Fruit fly (Drosophila melanogaster) whole organism, embryonic: ENCODE results near the gene Erk7.

Experiments
- Abd-B ChIP-seq: fragments of 200-800 bp; sonication (Bioruptor generic); optimal IDR thresholded peaks from 2 replicates; lab custom pipeline; 2018; ENCODE audit warnings: missing biosample characterization, mild to moderate bottlenecking, missing genetic modification characterization, moderate library complexity
- Ada2b ChIP-seq: fragments of 200-800 bp; sonication (Bioruptor generic); IDR thresholded peaks from 2 replicates; pipeline ENCODE4 v1.3.6; 2022; ENCODE audit warnings: missing biosample characterization, missing genetic modification characterization
- BtbVII ChIP-seq: fragments of 200-800 bp; sonication (Bioruptor generic); optimal IDR thresholded peaks from 3 replicates; lab custom pipeline; 2017; ENCODE audit warnings: missing biosample characterization, mild to moderate bottlenecking, missing genetic modification characterization
- CG10267 ChIP-seq: fragments of 200-800 bp; sonication (Bioruptor generic); optimal IDR thresholded peaks from 2 replicates; lab custom pipeline; 2018; ENCODE audit warnings: missing biosample characterization, mild to moderate bottlenecking, missing genetic modification characterization, moderate library complexity
- CG10543 ChIP-seq: fragments of 200-800 bp; sonication (Bioruptor generic); optimal IDR thresholded peaks from 3 replicates; lab custom pipeline; 2017; ENCODE audit warnings: missing biosample characterization, mild to moderate bottlenecking, missing genetic modification characterization, moderate library complexity
- CG11696 ChIP-seq: fragments of 200-800 bp; sonication (Bioruptor generic); IDR thresholded peaks from 2 replicates; pipeline ENCODE4 v1.3.6; 2022; ENCODE audit warnings: missing biosample characterization, missing genetic modification characterization
- CG13296 ChIP-seq: fragments of 200-800 bp; sonication (Bioruptor generic); optimal IDR thresholded peaks from 3 replicates; lab custom pipeline; 2018; ENCODE audit warnings: missing biosample characterization, mild to moderate bottlenecking, missing genetic modification characterization
- CG14441 ChIP-seq: fragments of 200-800 bp; sonication (Bioruptor generic); IDR thresholded peaks from 2 replicates; pipeline ENCODE4 v1.3.6; 2022; ENCODE audit warnings: missing biosample characterization, missing genetic modification characterization
- CG17612 ChIP-seq: fragments of 200-800 bp; sonication (Bioruptor generic); IDR thresholded peaks from 2 replicates; pipeline ENCODE4 v1.3.6; 2022; ENCODE audit warnings: missing biosample characterization, missing genetic modification characterization
- CG17829 ChIP-seq: fragments of 200-800 bp; optimal IDR thresholded peaks from 2 replicates; lab custom pipeline; 2019; ENCODE audit warnings: missing biosample characterization, mild to moderate bottlenecking, missing genetic modification characterization, moderate library complexity
- CG31224 ChIP-seq: fragments of 200-800 bp; sonication (Bioruptor generic); IDR thresholded peaks from 2 replicates; pipeline ENCODE4 v1.3.6; 2022; ENCODE audit warnings: missing biosample characterization, missing genetic modification characterization
- CG42726 ChIP-seq: fragments of 200-800 bp; sonication (Bioruptor generic); IDR thresholded peaks from 2 replicates; pipeline ENCODE4 v1.3.6; 2022; ENCODE audit warnings: missing biosample characterization, missing genetic modification characterization; ENCODE audit not compliant: partially characterized antibody
- CG4404 ChIP-seq: fragments of 200-800 bp; sonication (Bioruptor generic); IDR thresholded peaks from 2 replicates; pipeline ENCODE4 v1.3.6; 2022; ENCODE audit warnings: missing biosample characterization, missing genetic modification characterization
- CG5953 ChIP-seq: fragments of 200-800 bp; sonication (Bioruptor generic); IDR thresholded peaks from 2 replicates; pipeline ENCODE4 v1.3.6; 2022; ENCODE audit warnings: missing biosample characterization, missing genetic modification characterization
- CG7271 ChIP-seq: fragments of 200-800 bp; sonication (Bioruptor generic); optimal IDR thresholded peaks from 2 replicates; lab custom pipeline; 2018; ENCODE audit warnings: missing biosample characterization, mild to moderate bottlenecking, missing genetic modification characterization, moderate library complexity
- CG8924 ChIP-seq: fragments of 200-800 bp; optimal IDR thresholded peaks from 3 replicates; lab custom pipeline; 2019; ENCODE audit warnings: missing biosample characterization, mild to moderate bottlenecking, missing genetic modification characterization, moderate library complexity
- CG9817 ChIP-seq: fragments of 200-800 bp; sonication (Bioruptor generic); optimal IDR thresholded peaks from 2 replicates; lab custom pipeline; 2018; ENCODE audit warnings: missing biosample characterization, mild to moderate bottlenecking, missing genetic modification characterization, moderate library complexity
- Dek ChIP-seq: fragments of 200-800 bp; sonication (Bioruptor generic); optimal IDR thresholded peaks from 3 replicates; lab custom pipeline; 2019; ENCODE audit warnings: missing biosample characterization, mild to moderate bottlenecking, missing genetic modification characterization, moderate library complexity
- Drgx ChIP-seq: fragments of 200-800 bp; sonication (Bioruptor generic); IDR thresholded peaks from 2 replicates; pipeline ENCODE4 v1.3.6; 2022; ENCODE audit warnings: missing biosample characterization, missing genetic modification characterization
- E2f1 ChIP-seq: fragments of 200-800 bp; sonication (Bioruptor generic); IDR thresholded peaks from 2 replicates; pipeline ENCODE4 v1.3.6; 2022; ENCODE audit warnings: missing biosample characterization, missing genetic modification characterization
- Ets65A ChIP-seq: fragments of 200-800 bp; sonication (Bioruptor generic); peaks from one replicate; lab custom pipeline; 2016; ENCODE audit warnings: missing biosample characterization, missing genetic modification characterization
- Fer2 ChIP-seq: fragments of 200-800 bp; sonication (Bioruptor generic); optimal IDR thresholded peaks from 2 replicates; lab custom pipeline; 2018; ENCODE audit warnings: missing biosample characterization, mild to moderate bottlenecking, missing genetic modification characterization, moderate library complexity
- Gug ChIP-seq: fragments of 200-800 bp; sonication (Bioruptor generic); IDR thresholded peaks from 4 replicates; pipeline ENCODE4 v1.3.6; 2022; ENCODE audit warnings: missing biosample characterization, missing genetic modification characterization
- Hr51 ChIP-seq, 2 experiments: fragments of 200-800 bp; sonication (Bioruptor generic); optimal IDR thresholded peaks; 2 replicates in 1 of 2; 3 replicates in 1 of 2; lab custom pipeline; 2016 to 2018; ENCODE audit warnings: missing biosample characterization in 2 of 2, missing genetic modification characterization in 2 of 2, mild to moderate bottlenecking in 1 of 2, moderate library complexity in 1 of 2
- Med ChIP-seq: fragments of 200-800 bp; sonication (Bioruptor generic); peaks from one replicate; lab custom pipeline; 2016; ENCODE audit warnings: missing biosample characterization, missing genetic modification characterization, mild to moderate bottlenecking, inconsistent platforms, moderate library complexity
- Meics ChIP-seq: fragments of 200-800 bp; sonication (Bioruptor generic); optimal IDR thresholded peaks from 2 replicates; lab custom pipeline; 2017; ENCODE audit warnings: missing biosample characterization, mild to moderate bottlenecking, missing genetic modification characterization
- Mes4 ChIP-seq: fragments of 200-800 bp; sonication (Bioruptor generic); optimal IDR thresholded peaks from 2 replicates; lab custom pipeline; 2016; ENCODE audit warnings: missing biosample characterization, missing genetic modification characterization
- TFAM ChIP-seq: fragments of 200-800 bp; sonication (Bioruptor generic); optimal IDR thresholded peaks from 2 replicates; lab custom pipeline; 2017; ENCODE audit warnings: missing biosample characterization, missing genetic modification characterization, inconsistent platforms
- Trl ChIP-seq, 3 experiments: fragments of >200 bp in 2 of 3; fragments of 200-800 bp in 1 of 3; sonication (Bioruptor generic) in 1 of 3; optimal IDR thresholded peaks; 2 replicates in 1 of 3; 3 replicates in 2 of 3; lab custom pipeline; 2016 to 2017; ENCODE audit warnings: missing biosample characterization in 1 of 3, missing genetic modification characterization in 1 of 3
- az2 ChIP-seq: fragments of 200-800 bp; sonication (Bioruptor generic); optimal IDR thresholded peaks from 3 replicates; lab custom pipeline; 2016; ENCODE audit warnings: missing biosample characterization, missing genetic modification characterization
- ci ChIP-seq: fragments of 200-800 bp; sonication (Bioruptor generic); IDR thresholded peaks from 3 replicates; pipeline ENCODE4 v1.3.6; 2022; ENCODE audit warnings: missing biosample characterization, missing genetic modification characterization
- dati ChIP-seq: fragments of 200-800 bp; sonication (Bioruptor generic); IDR thresholded peaks from 2 replicates; pipeline ENCODE4 v1.3.6; 2022; ENCODE audit warnings: missing biosample characterization, missing genetic modification characterization
- dimm ChIP-seq: fragments of 200-800 bp; sonication (Bioruptor generic); IDR thresholded peaks from 2 replicates; pipeline ENCODE4 v1.3.6; 2022; ENCODE audit warnings: missing biosample characterization, missing genetic modification characterization
- dpn ChIP-seq, 2 experiments: fragments of 200-800 bp; sonication (Bioruptor generic); optimal IDR thresholded peaks; 3 replicates each; lab custom pipeline; 2016; ENCODE audit warnings: missing biosample characterization in 2 of 2, missing genetic modification characterization in 2 of 2
- esg ChIP-seq: fragments of 200-800 bp; sonication (Bioruptor generic); conservative IDR thresholded peaks from 2 replicates; pipeline ENCODE4 v1.3.6; 2022; ENCODE audit warnings: missing biosample characterization, missing genetic modification characterization
- hb ChIP-seq: fragments of 200-800 bp; sonication (Bioruptor generic); IDR thresholded peaks from 3 replicates; pipeline ENCODE4 v1.3.6; 2022; ENCODE audit warnings: missing biosample characterization, missing genetic modification characterization; ENCODE audit not compliant: partially characterized antibody
- hkb ChIP-seq, 2 experiments: fragments of 200-800 bp in 1 of 2; fragments of >200 bp in 1 of 2; sonication (Bioruptor generic) in 1 of 2; IDR thresholded peaks in 1 of 2; optimal IDR thresholded peaks in 1 of 2; 2 replicates each; pipeline versions ENCODE4 v1.3.6 to Lab custom; 2017 to 2022; ENCODE audit warnings: missing biosample characterization in 1 of 2, missing genetic modification characterization in 1 of 2
- jigr1 ChIP-seq: fragments of 200-800 bp; sonication (Bioruptor generic); IDR thresholded peaks from 3 replicates; pipeline ENCODE4 v1.3.6; 2022; ENCODE audit warnings: missing biosample characterization, missing genetic modification characterization
- knrl ChIP-seq: fragments of 200-800 bp; sonication (Bioruptor generic); IDR thresholded peaks from 3 replicates; pipeline ENCODE4 v1.3.6; 2022; ENCODE audit warnings: missing biosample characterization, missing genetic modification characterization; ENCODE audit not compliant: partially characterized antibody
- nerfin-2 ChIP-seq: fragments of 200-800 bp; sonication (Bioruptor generic); IDR thresholded peaks from 2 replicates; pipeline ENCODE4 v1.3.6; 2022; ENCODE audit warnings: missing biosample characterization, missing genetic modification characterization; ENCODE audit not compliant: partially characterized antibody
- nom ChIP-seq: fragments of 200-800 bp; sonication (Bioruptor generic); optimal IDR thresholded peaks from 2 replicates; lab custom pipeline; 2017; ENCODE audit warnings: missing biosample characterization, missing genetic modification characterization, mild to moderate bottlenecking, moderate library complexity, missing genetic modification reagents
- odd ChIP-seq: fragments of 200-800 bp; sonication (Bioruptor generic); optimal IDR thresholded peaks from 2 replicates; lab custom pipeline; 2017; ENCODE audit warnings: missing biosample characterization, mild to moderate bottlenecking, missing genetic modification characterization
- org-1 ChIP-seq: fragments of 200-800 bp; sonication (Bioruptor generic); optimal IDR thresholded peaks from 2 replicates; lab custom pipeline; 2017; ENCODE audit warnings: missing biosample characterization, missing genetic modification characterization
- otp ChIP-seq: fragments of 200-800 bp; sonication (Bioruptor generic); IDR thresholded peaks from 3 replicates; pipeline ENCODE4, ENCODE4 v1.3.6; 2022; ENCODE audit warnings: missing biosample characterization, missing genetic modification characterization
- tna ChIP-seq: fragments of 200-800 bp; sonication (Bioruptor generic); IDR thresholded peaks from 2 replicates; pipeline ENCODE4 v1.3.6; 2022; ENCODE audit warnings: missing biosample characterization, missing genetic modification characterization; ENCODE audit not compliant: partially characterized antibody
- ttk ChIP-seq: fragments of 200-800 bp; sonication (Bioruptor generic); IDR thresholded peaks from 2 replicates; pipeline ENCODE4 v2.1.2; 2022; ENCODE audit warnings: missing biosample characterization, missing genetic modification characterization
- usp ChIP-seq: fragments of >200 bp; optimal IDR thresholded peaks from 2 replicates; lab custom pipeline; 2017; ENCODE audit warnings: missing biosample characterization, missing genetic modification characterization

Erk7 gene

DNA sequence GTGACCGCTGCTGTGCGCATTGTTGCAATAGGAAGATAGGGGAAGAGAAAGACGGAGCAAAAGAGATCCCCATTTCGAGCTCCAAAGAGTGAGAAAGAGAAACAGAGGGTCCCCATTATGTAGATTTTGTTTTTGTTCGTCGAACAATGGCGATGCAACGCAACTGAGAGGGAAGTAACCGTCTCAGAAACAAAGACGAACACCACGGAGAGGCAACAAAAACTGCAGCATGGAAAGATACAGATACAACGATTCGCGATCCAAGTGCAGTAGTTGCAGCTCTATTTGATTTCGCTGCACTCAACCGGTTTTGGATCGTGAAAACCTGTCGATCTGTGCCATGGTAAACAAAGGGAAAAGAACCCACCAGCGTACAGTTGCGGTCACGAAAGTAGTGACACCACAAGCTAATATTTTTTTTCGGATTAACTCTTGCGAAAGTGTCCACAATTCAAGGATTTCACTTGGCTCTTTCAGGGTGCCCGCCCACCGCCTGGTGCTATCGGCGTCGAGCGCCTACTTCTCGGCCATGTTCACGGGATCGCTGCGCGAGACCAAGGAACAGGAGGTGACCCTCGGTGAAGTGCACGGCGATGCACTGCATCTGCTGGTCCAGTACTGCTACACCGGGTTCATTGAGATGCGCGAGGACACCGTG, 15.3 kb downstream of the Erk7 start:
- no peak for TF ChIP-seq dpn (GFP tag; optimal IDR thresholded peaks at IDR 0.05; lab: Kevin White, UChicago)
- no peak for TF ChIP-seq TFAM
- no peak for TF ChIP-seq E2f1 (GFP tag; lab: Robert Waterston, UW)
- no peak for TF ChIP-seq odd (GFP tag; lab: Kevin White, UChicago)
- TF ChIP-seq nerfin-2 (GFP tag; lab: Robert Waterston, UW), result no peak
- TF ChIP-seq jigr1 (GFP tag; lab: Robert Waterston, UW), result no peak
- TF ChIP-seq CG10543 (GFP tag; lab: Kevin White, UChicago), result no peak
- no peak for TF ChIP-seq CG13296 (GFP tag; lab: Kevin White, UChicago)
- no peak for TF ChIP-seq CG4404
- TF ChIP-seq nom (GFP tag; lab: Kevin White, UChicago), result peak; percentile 54
- TF ChIP-seq dimm (GFP tag; lab: Robert Waterston, UW), result no peak
- TF ChIP-seq Hr51 (GFP tag; optimal IDR thresholded peaks at IDR 0.05; lab: Kevin White, UChicago), result no peak
- TF ChIP-seq Abd-B (GFP tag; lab: Kevin White, UChicago), result no peak
- TF ChIP-seq tna (GFP tag; lab: Robert Waterston, UW), result no peak
- TF ChIP-seq az2, result no peak
- TF ChIP-seq BtbVII (GFP tag; lab: Kevin White, UChicago), result no peak
- no peak for TF ChIP-seq CG8924 (tag; lab: Kevin White, UChicago)
- peak in 1 of 2 experiments; percentile 29 for TF ChIP-seq Trl (optimal IDR thresholded peaks at IDR 0.05; lab: Kevin White, UChicago)
- no peak for TF ChIP-seq Trl (GFP tag; optimal IDR thresholded peaks at IDR 0.05; lab: Kevin White, UChicago)
- TF ChIP-seq CG31224 (GFP tag; lab: Robert Waterston, UW), result no peak
- TF ChIP-seq CG14441 (GFP tag; lab: Robert Waterston, UW), result 0 out of 2 replicates have a peak, but pooled peaks have one; percentile 17
- TF ChIP-seq ttk (GFP tag; lab: Robert Waterston, UW), result 0 out of 2 replicates have a peak, but pooled peaks have one; percentile 12
- 0 out of 3 replicates have a peak, but pooled peaks have one; percentile 12 for TF ChIP-seq otp (GFP tag; lab: Robert Waterston, UW)
- peak; percentile 56; the same call in 1 of the 2 replicates for TF ChIP-seq CG5953 (GFP tag; lab: Robert Waterston, UW)
- TF ChIP-seq ci (GFP tag; lab: Robert Waterston, UW), result peak; percentile 63; the same call in 2 of the 3 replicates
- TF ChIP-seq Drgx (GFP tag; lab: Robert Waterston, UW), result peak; percentile 65
- no peak for TF ChIP-seq Fer2 (tag; lab: Kevin White, UChicago)
- TF ChIP-seq usp, result no peak
- TF ChIP-seq CG10267 (tag; lab: Kevin White, UChicago), result no peak
- no peak for TF ChIP-seq Mes4 (GFP tag; lab: Kevin White, UChicago)
- TF ChIP-seq Med, result peak; percentile 70
- TF ChIP-seq Ets65A (GFP tag; lab: Kevin White, UChicago), result peak; percentile 88
- TF ChIP-seq CG7271 (tag; lab: Kevin White, UChicago), result no peak
- TF ChIP-seq Ada2b (GFP tag; lab: Robert Waterston, UW), result no peak
- no peak for TF ChIP-seq Gug (GFP tag; lab: Robert Waterston, UW)
- TF ChIP-seq knrl (GFP tag; lab: Robert Waterston, UW), result no peak
- TF ChIP-seq dati (GFP tag; lab: Robert Waterston, UW), result 0 out of 2 replicates have a peak, but pooled peaks have one; percentile 16
- TF ChIP-seq Meics (GFP tag; lab: Kevin White, UChicago), result no peak
- TF ChIP-seq CG17612, result no peak
- no peak for TF ChIP-seq hkb (optimal IDR thresholded peaks at IDR 0.05; lab: Kevin White, UChicago)
- 0 out of 2 replicates have a peak, but pooled peaks have one; percentile 21 for TF ChIP-seq hkb (GFP tag; IDR thresholded peaks at IDR 0.05; lab: Robert Waterston, UW)
- TF ChIP-seq CG9817, result no peak
- TF ChIP-seq esg, result no peak
- peak; percentile 68 for TF ChIP-seq CG11696 (GFP tag; lab: Robert Waterston, UW)
- TF ChIP-seq CG17829 (tag; lab: Kevin White, UChicago), result no peak
- TF ChIP-seq Dek (tag; lab: Kevin White, UChicago), result no peak
- TF ChIP-seq CG42726 (GFP tag; lab: Robert Waterston, UW), result no peak
- no peak for TF ChIP-seq hb (GFP tag; lab: Robert Waterston, UW)
- TF ChIP-seq org-1 (GFP tag; lab: Kevin White, UChicago), result no peak
- TF ChIP-seq, all 482 proteins: peak for 13
